Worm (Caenorhabditis elegans) whole organism, young adult: ENCODE measurements around the gene golg-2.

Experiments used
- B0019.2 ChIP-seq: fragments of 200-800 bp; sonication (Bioruptor generic); conservative IDR thresholded peaks from 2 replicates; pipeline ENCODE4 v1.3.6; 2022; ENCODE audit warnings: missing genetic modification reagents, missing genetic modification characterization, missing compliant biosample characterization
- F10E7.11 ChIP-seq: sonication (generic microtip); optimal IDR thresholded peaks from 2 replicates; lab custom pipeline; 2017; ENCODE audit warnings: mild to moderate bottlenecking, missing genetic modification characterization, moderate library complexity, missing compliant biosample characterization
- F23B12.7 ChIP-seq: sonication (generic microtip); optimal IDR thresholded peaks from 2 replicates; lab custom pipeline; 2017; ENCODE audit warnings: missing genetic modification characterization, mild to moderate bottlenecking, missing compliant biosample characterization, antibody characterized with exemption, moderate library complexity; ENCODE audit not compliant: insufficient read depth
- F37B4.10 ChIP-seq: fragments of 200-800 bp; sonication (Bioruptor generic); IDR thresholded peaks from 2 replicates; pipeline ENCODE4 v1.3.6; 2022; ENCODE audit warnings: missing genetic modification characterization, missing compliant biosample characterization
- F39B2.1 ChIP-seq: fragments of 200-800 bp; sonication (Bioruptor generic); IDR thresholded peaks from 2 replicates; pipeline ENCODE4 v1.3.6; 2022; ENCODE audit warnings: missing genetic modification reagents, missing genetic modification characterization, missing compliant biosample characterization
- F49E8.2 ChIP-seq: sonication (generic microtip); optimal IDR thresholded peaks from 3 replicates; lab custom pipeline; 2017; ENCODE audit warnings: missing genetic modification characterization, mild to moderate bottlenecking, missing compliant biosample characterization, antibody characterized with exemption, moderate library complexity; ENCODE audit not compliant: insufficient read depth
- F52B5.7 ChIP-seq: sonication (generic microtip); optimal IDR thresholded peaks from 2 replicates; lab custom pipeline; 2016; ENCODE audit warnings: mild to moderate bottlenecking, missing genetic modification characterization, missing compliant biosample characterization
- F55B11.4 ChIP-seq: sonication (generic microtip); optimal IDR thresholded peaks from 2 replicates; lab custom pipeline; 2016; ENCODE audit warnings: missing compliant biosample characterization, missing genetic modification characterization, borderline replicate concordance; ENCODE audit not compliant: insufficient read depth
- K12H6.12 ChIP-seq: fragments of 200-800 bp; sonication (Bioruptor generic); optimal IDR thresholded peaks from 2 replicates; lab custom pipeline; 2018; ENCODE audit warnings: mild to moderate bottlenecking, missing genetic modification characterization, missing compliant biosample characterization
- T07F8.4 ChIP-seq: sonication (generic microtip); optimal IDR thresholded peaks from 2 replicates; lab custom pipeline; 2016; ENCODE audit warnings: mild to moderate bottlenecking, missing genetic modification characterization, moderate library complexity, missing compliant biosample characterization
- Y53F4B.3 ChIP-seq: fragments of 200-800 bp; sonication (Bioruptor generic); IDR thresholded peaks from 2 replicates; pipeline ENCODE4 v1.3.6; 2022; ENCODE audit warnings: missing genetic modification reagents, missing genetic modification characterization, missing compliant biosample characterization
- Y79H2A.3 ChIP-seq: fragments of 200-800 bp; sonication (Bioruptor generic); conservative IDR thresholded peaks from 2 replicates; pipeline ENCODE4 v1.3.6; 2022; ENCODE audit warnings: missing genetic modification reagents, missing genetic modification characterization, missing compliant biosample characterization
- aptf-2 ChIP-seq: fragments of 200-800 bp; sonication (Bioruptor generic); conservative IDR thresholded peaks from 2 replicates; pipeline ENCODE4 v1.3.6; 2022; ENCODE audit warnings: missing genetic modification reagents, missing genetic modification characterization, missing compliant biosample characterization
- aptf-3 ChIP-seq: fragments of 200-800 bp; sonication (Bioruptor generic); IDR thresholded peaks from 2 replicates; pipeline ENCODE4 v1.3.6; 2022; ENCODE audit warnings: missing genetic modification characterization, missing compliant biosample characterization
- atf-7 ChIP-seq: sonication (generic microtip); optimal IDR thresholded peaks from 2 replicates; lab custom pipeline; 2017; ENCODE audit warnings: mild to moderate bottlenecking, missing genetic modification characterization, missing compliant biosample characterization
- attf-5 ChIP-seq: fragments of 200-800 bp; sonication (Bioruptor generic); optimal IDR thresholded peaks from 2 replicates; lab custom pipeline; 2018; ENCODE audit warnings: mild to moderate bottlenecking, missing genetic modification characterization, missing compliant biosample characterization
- cebp-1 ChIP-seq, 2 experiments: fragments of 200-800 bp in 1 of 2; sonication (Bioruptor generic) in 1 of 2; sonication (generic microtip) in 1 of 2; IDR thresholded peaks in 1 of 2; optimal IDR thresholded peaks in 1 of 2; 2 replicates each; pipeline versions ENCODE4 v1.3.6 to Lab custom; 2017 to 2022; ENCODE audit warnings: missing compliant biosample characterization in 2 of 2, missing genetic modification characterization in 2 of 2, mild to moderate bottlenecking in 1 of 2, missing genetic modification reagents in 1 of 2, moderate library complexity in 1 of 2
- ceh-100 ChIP-seq: fragments of 200-800 bp; sonication (Bioruptor generic); IDR thresholded peaks from 2 replicates; pipeline ENCODE4 v1.3.6; 2022; ENCODE audit warnings: missing genetic modification reagents, missing genetic modification characterization, missing compliant biosample characterization
- ceh-79 ChIP-seq: sonication (generic microtip); optimal IDR thresholded peaks from 2 replicates; lab custom pipeline; 2017; ENCODE audit warnings: mild to moderate bottlenecking, missing genetic modification characterization, missing compliant biosample characterization
- dox-1 ChIP-seq: fragments of 200-800 bp; sonication (Bioruptor generic); IDR thresholded peaks from 2 replicates; pipeline ENCODE4 v1.3.6; 2022; ENCODE audit warnings: missing genetic modification reagents, missing genetic modification characterization, missing compliant biosample characterization
- egrh-3 ChIP-seq: fragments of 200-800 bp; sonication (Bioruptor generic); IDR thresholded peaks from 2 replicates; pipeline ENCODE4 v1.3.6; 2022; ENCODE audit warnings: missing genetic modification reagents, missing genetic modification characterization, missing compliant biosample characterization
- ets-4 ChIP-seq: fragments of 200-800 bp; sonication (Bioruptor generic); optimal IDR thresholded peaks from 2 replicates; lab custom pipeline; 2018; ENCODE audit warnings: mild to moderate bottlenecking, missing genetic modification characterization, missing compliant biosample characterization
- gei-17 ChIP-seq: fragments of 200-800 bp; sonication (Bioruptor generic); optimal IDR thresholded peaks from 2 replicates; lab custom pipeline; 2018; ENCODE audit warnings: mild to moderate bottlenecking, missing genetic modification characterization, missing compliant biosample characterization
- hmg-1.2 ChIP-seq: fragments of 200-800 bp; sonication (Bioruptor generic); IDR thresholded peaks from 2 replicates; pipeline ENCODE4 v1.3.6; 2022; ENCODE audit warnings: missing genetic modification reagents, missing genetic modification characterization, missing compliant biosample characterization
- let-526 ChIP-seq: fragments of 200-800 bp; sonication (Bioruptor generic); IDR thresholded peaks from 2 replicates; pipeline ENCODE4 v1.3.6; 2022; ENCODE audit warnings: missing genetic modification reagents, missing genetic modification characterization, missing compliant biosample characterization
- lin-40 ChIP-seq: sonication (generic microtip); optimal IDR thresholded peaks from 2 replicates; lab custom pipeline; 2016; ENCODE audit warnings: missing genetic modification characterization, mild to moderate bottlenecking, missing compliant biosample characterization, missing genotype, missing genetic modification reagents
- lin-54 ChIP-seq: fragments of 200-800 bp; sonication (Bioruptor generic); optimal IDR thresholded peaks from 2 replicates; lab custom pipeline; 2018; ENCODE audit warnings: mild to moderate bottlenecking, missing genetic modification characterization, missing compliant biosample characterization
- lsy-27 ChIP-seq: sonication (generic microtip); optimal IDR thresholded peaks from 2 replicates; lab custom pipeline; 2017; ENCODE audit warnings: missing genetic modification characterization, mild to moderate bottlenecking, missing compliant biosample characterization, antibody characterized with exemption, missing genotype, borderline replicate concordance; ENCODE audit not compliant: insufficient read depth
- madf-10 ChIP-seq: sonication (generic microtip); optimal IDR thresholded peaks from 2 replicates; lab custom pipeline; 2016; ENCODE audit warnings: mild to moderate bottlenecking, missing genetic modification characterization, missing compliant biosample characterization
- madf-3 ChIP-seq: fragments of 200-800 bp; sonication (Bioruptor generic); IDR thresholded peaks from 2 replicates; pipeline ENCODE4 v1.3.6; 2022; ENCODE audit warnings: missing genetic modification reagents, missing genetic modification characterization, missing compliant biosample characterization
- mel-28 ChIP-seq: sonication (generic microtip); optimal IDR thresholded peaks from 2 replicates; lab custom pipeline; 2016; ENCODE audit warnings: borderline replicate concordance, mild to moderate bottlenecking, missing genetic modification characterization, missing compliant biosample characterization
- mes-4 ChIP-seq: sonication (generic microtip); optimal IDR thresholded peaks from 2 replicates; lab custom pipeline; 2016; ENCODE audit warnings: missing genotype, missing genetic modification characterization, missing compliant biosample characterization
- nfya-2 ChIP-seq: fragments of 200-800 bp; sonication (Bioruptor generic); IDR thresholded peaks from 2 replicates; pipeline ENCODE4 v1.3.6; 2022; ENCODE audit warnings: missing genetic modification reagents, missing genetic modification characterization, missing compliant biosample characterization
- nfyb-1 ChIP-seq: fragments of 200-800 bp; sonication (Bioruptor generic); IDR thresholded peaks from 2 replicates; pipeline ENCODE4 v1.3.6; 2022; ENCODE audit warnings: missing genetic modification reagents, missing genetic modification characterization, missing compliant biosample characterization
- nhr-27 ChIP-seq: fragments of 200-800 bp; sonication (Bioruptor generic); optimal IDR thresholded peaks from 2 replicates; lab custom pipeline; 2018; ENCODE audit warnings: mild to moderate bottlenecking, missing genetic modification characterization, moderate library complexity, missing compliant biosample characterization
- nhr-90 ChIP-seq: sonication (generic microtip); optimal IDR thresholded peaks from 2 replicates; lab custom pipeline; 2016; ENCODE audit warnings: missing genotype, mild to moderate bottlenecking, missing genetic modification characterization, missing compliant biosample characterization
- repo-1 ChIP-seq: sonication (generic microtip); optimal IDR thresholded peaks from 2 replicates; lab custom pipeline; 2017; ENCODE audit warnings: mild to moderate bottlenecking, missing genetic modification characterization, missing compliant biosample characterization
- snpc-3.4 ChIP-seq: sonication (generic microtip); optimal IDR thresholded peaks from 2 replicates; lab custom pipeline; 2017; ENCODE audit warnings: missing genetic modification characterization, mild to moderate bottlenecking, missing compliant biosample characterization, antibody characterized with exemption, moderate library complexity, missing genotype, missing genetic modification reagents
- snpc-4 ChIP-seq, 5 experiments: fragments of 150-350 bp in 1 of 5; sonication (generic microtip) in 4 of 5; optimal IDR thresholded peaks; 2 replicates each; lab custom pipeline; 2014 to 2018; ENCODE audit warnings: missing genetic modification characterization in 5 of 5, missing biosample characterization in 3 of 5, antibody characterized with exemption in 2 of 5, mild to moderate bottlenecking in 2 of 5, missing compliant biosample characterization in 2 of 5, missing genotype in 2 of 5, moderate library complexity in 2 of 5, missing genetic modification reagents in 1 of 5
- sptf-2 ChIP-seq: fragments of 200-800 bp; sonication (Bioruptor generic); optimal IDR thresholded peaks from 2 replicates; lab custom pipeline; 2018; ENCODE audit warnings: mild to moderate bottlenecking, missing genetic modification characterization, missing compliant biosample characterization
- tbp1 ChIP-seq: fragments of 200-800 bp; sonication (Bioruptor generic); optimal IDR thresholded peaks from 2 replicates; lab custom pipeline; 2018; ENCODE audit warnings: mild to moderate bottlenecking, missing genetic modification characterization, missing compliant biosample characterization
- unc-130 ChIP-seq: sonication (generic microtip); optimal IDR thresholded peaks from 2 replicates; lab custom pipeline; 2016; ENCODE audit warnings: missing genetic modification reagents, missing genetic modification characterization, missing compliant biosample characterization
- unc-62 ChIP-seq: fragments of 150-350 bp; optimal IDR thresholded peaks from 2 replicates; lab custom pipeline; 2014; ENCODE audit warnings: missing biosample characterization, missing genetic modification reagents, missing genetic modification characterization
- ztf-26 ChIP-seq: sonication (generic microtip); optimal IDR thresholded peaks from 2 replicates; lab custom pipeline; 2017; ENCODE audit warnings: missing genetic modification characterization, missing compliant biosample characterization
- ztf-3 ChIP-seq: fragments of 200-800 bp; sonication (Bioruptor generic); optimal IDR thresholded peaks from 2 replicates; lab custom pipeline; 2018; ENCODE audit warnings: mild to moderate bottlenecking, missing genetic modification characterization, missing compliant biosample characterization

golg-2 gene

ce11 chrII:5001866-5002265, 38.0 kb downstream of the golg-2 start:
- TF ChIP-seq madf-3 (GFP tag; lab: Robert Waterston, UW), result no peak
- TF ChIP-seq aptf-3 (GFP tag; lab: Robert Waterston, UW), result 0 out of 2 replicates have a peak, but pooled peaks have one; percentile 49

DNA sequence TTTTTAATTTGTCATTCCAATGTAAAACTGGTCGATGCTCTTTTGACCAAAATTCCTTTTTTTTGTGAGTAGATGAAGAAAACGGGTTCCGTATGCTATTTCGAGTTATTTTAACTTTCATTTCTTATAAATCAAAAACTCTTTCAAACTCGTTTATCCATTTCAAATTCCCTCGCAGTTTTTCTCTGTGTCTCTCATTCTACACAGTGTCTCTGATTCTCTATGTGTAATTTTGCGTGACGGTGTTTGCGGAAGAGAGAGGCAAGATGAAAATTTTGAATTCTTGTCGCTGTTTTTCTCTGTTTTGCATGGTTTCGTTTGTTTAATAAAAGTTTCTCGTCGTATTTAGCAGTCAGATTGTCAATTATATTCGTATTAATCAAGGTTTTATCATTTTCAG, 40.8 kb downstream of the golg-2 start, which contains the start of gene citk-2:
TSS of gene citk-2 (plus strand) at position 399 of the 400 bp plus-strand sequence.
- no peak for TF ChIP-seq snpc-4 (GFP tag; optimal IDR thresholded peaks at IDR 0.05; lab: Kevin White, UChicago)
- peak in 1 of 4 experiments; percentile 46 for TF ChIP-seq snpc-4 (tag; optimal IDR thresholded peaks at IDR 0.05; lab: Kevin White, UChicago)
- no peak for TF ChIP-seq unc-130 (GFP tag; lab: Kevin White, UChicago)
- no peak for TF ChIP-seq madf-3 (GFP tag; lab: Robert Waterston, UW)
- no peak for TF ChIP-seq ztf-3 (GFP tag; lab: Kevin White, UChicago)
- TF ChIP-seq sptf-2 (GFP tag; lab: Kevin White, UChicago), result no peak
- TF ChIP-seq mes-4, result no peak
- no peak for TF ChIP-seq egrh-3
- no peak for TF ChIP-seq B0019.2
- TF ChIP-seq lin-54 (GFP tag; lab: Kevin White, UChicago), result peak; percentile 97
- no peak for TF ChIP-seq mel-28 (tag; lab: Kevin White, UChicago)
- no peak for TF ChIP-seq T07F8.4 (tag; lab: Kevin White, UChicago)
- no peak for TF ChIP-seq repo-1
- TF ChIP-seq attf-5 (GFP tag; lab: Kevin White, UChicago), result peak; percentile 19
- no peak for TF ChIP-seq nhr-27 (tag; lab: Kevin White, UChicago)
- no peak for TF ChIP-seq aptf-2
- peak; percentile 97 for TF ChIP-seq hmg-1.2 (GFP tag; lab: Robert Waterston, UW)
- no peak for TF ChIP-seq K12H6.12 (tag; lab: Kevin White, UChicago)
- TF ChIP-seq F23B12.7 (tag; lab: Kevin White, UChicago), result no peak
- peak; percentile 4 for TF ChIP-seq ztf-26 (tag; lab: Kevin White, UChicago)
- TF ChIP-seq lin-40 (tag; lab: Kevin White, UChicago), result no peak
- peak; percentile 74 for TF ChIP-seq nfyb-1
- TF ChIP-seq madf-10 (tag; lab: Kevin White, UChicago), result no peak
- TF ChIP-seq unc-62 (GFP tag; lab: Kevin White, UChicago), result no peak
- TF ChIP-seq nhr-90 (tag; lab: Kevin White, UChicago), result no peak
- TF ChIP-seq cebp-1 (GFP tag; IDR thresholded peaks at IDR 0.05; lab: Robert Waterston, UW), result no peak
- no peak for TF ChIP-seq cebp-1 (tag; optimal IDR thresholded peaks at IDR 0.05; lab: Kevin White, UChicago)
- no peak for TF ChIP-seq atf-7
- no peak for TF ChIP-seq let-526 (GFP tag; lab: Robert Waterston, UW)
- no peak for TF ChIP-seq nfya-2 (GFP tag; lab: Robert Waterston, UW)
- no peak for TF ChIP-seq F52B5.7 (tag; lab: Kevin White, UChicago)
- TF ChIP-seq dox-1, result peak; percentile 30; the same call in 1 of the 2 replicates
- TF ChIP-seq F55B11.4 (tag; lab: Kevin White, UChicago), result no peak
- peak; percentile 55 for TF ChIP-seq snpc-3.4
- TF ChIP-seq ceh-100 (GFP tag; lab: Robert Waterston, UW), result peak; percentile 73
- no peak for TF ChIP-seq Y53F4B.3 (GFP tag; lab: Robert Waterston, UW)
- TF ChIP-seq ceh-79 (tag; lab: Kevin White, UChicago), result no peak
- no peak for TF ChIP-seq lsy-27 (tag; lab: Kevin White, UChicago)
- TF ChIP-seq F10E7.11 (tag; lab: Kevin White, UChicago), result no peak
- peak; percentile 57 for TF ChIP-seq tbp1
- TF ChIP-seq ets-4 (GFP tag; lab: Kevin White, UChicago), result no peak
- no peak for TF ChIP-seq Y79H2A.3 (GFP tag; lab: Robert Waterston, UW)
- TF ChIP-seq gei-17, result no peak
- no peak for TF ChIP-seq F39B2.1 (GFP tag; lab: Robert Waterston, UW)
- TF ChIP-seq F37B4.10 (GFP tag; lab: Robert Waterston, UW), result no peak
- no peak for TF ChIP-seq F49E8.2 (tag; lab: Kevin White, UChicago)
